Fruit fly (Drosophila melanogaster) whole organism: ENCODE data around the gene CG44362.
A peak's percentile ranks its signal among the peaks of the same experiment; 100 is the strongest.

ENCODE experiments used
- CG8478 ChIP-seq: fragments of >200 bp; optimal IDR thresholded peaks from 2 replicates; lab custom pipeline; 2018; ENCODE audit warnings: inconsistent platforms
- Dll ChIP-seq: fragments of >200 bp; optimal IDR thresholded peaks from 2 replicates; lab custom pipeline; 2017
- EcR ChIP-seq, 2 experiments: fragments of >200 bp; optimal IDR thresholded peaks; 2 replicates each; lab custom pipeline; 2017; ENCODE audit warnings: missing biosample characterization in 2 of 2, missing genetic modification characterization in 2 of 2, missing genetic modification reagents in 2 of 2
- pan ChIP-seq: fragments of >200 bp; optimal IDR thresholded peaks from 2 replicates; lab custom pipeline; 2017
- psq ChIP-seq: fragments of >200 bp; optimal IDR thresholded peaks from 2 replicates; lab custom pipeline; 2017
- usp ChIP-seq: fragments of >200 bp; optimal IDR thresholded peaks from 2 replicates; lab custom pipeline; 2017; ENCODE audit warnings: missing biosample characterization, missing genetic modification characterization, mixed read lengths

Gene CG44362

dm6 chr3L:11405362-11406254, 8.3 kb downstream of the CG44362 start:
- TF ChIP-seq CG8478 (lab: Kevin White, UChicago) (no peak), Dll (lab: Kevin White, UChicago) (peak; percentile 50)

dm6 chr3L:11406535-11407201, 9.3 kb downstream of the CG44362 start:
- TF ChIP-seq EcR (GFP tag; optimal IDR thresholded peaks at IDR 0.05; lab: Kevin White, UChicago): no peak
- no peak for TF ChIP-seq usp (GFP tag; lab: Kevin White, UChicago)
- no peak for TF ChIP-seq psq
- TF ChIP-seq Dll (lab: Kevin White, UChicago): peak; percentile 31
- TF ChIP-seq CG8478 (lab: Kevin White, UChicago): no peak

- no peak for TF ChIP-seq EcR (GFP tag; optimal IDR thresholded peaks at IDR 0.05; lab: Kevin White, UChicago)
- no peak for TF ChIP-seq psq
- no peak for TF ChIP-seq CG8478 (lab: Kevin White, UChicago)
- no peak for TF ChIP-seq pan (lab: Kevin White, UChicago)
- no peak for TF ChIP-seq Dll (lab: Kevin White, UChicago)
- TF ChIP-seq usp (GFP tag; lab: Kevin White, UChicago): no peak
Observed at dm6 chr3L:11407202-11407829, 10.0 kb downstream of the CG44362 start.

DNA sequence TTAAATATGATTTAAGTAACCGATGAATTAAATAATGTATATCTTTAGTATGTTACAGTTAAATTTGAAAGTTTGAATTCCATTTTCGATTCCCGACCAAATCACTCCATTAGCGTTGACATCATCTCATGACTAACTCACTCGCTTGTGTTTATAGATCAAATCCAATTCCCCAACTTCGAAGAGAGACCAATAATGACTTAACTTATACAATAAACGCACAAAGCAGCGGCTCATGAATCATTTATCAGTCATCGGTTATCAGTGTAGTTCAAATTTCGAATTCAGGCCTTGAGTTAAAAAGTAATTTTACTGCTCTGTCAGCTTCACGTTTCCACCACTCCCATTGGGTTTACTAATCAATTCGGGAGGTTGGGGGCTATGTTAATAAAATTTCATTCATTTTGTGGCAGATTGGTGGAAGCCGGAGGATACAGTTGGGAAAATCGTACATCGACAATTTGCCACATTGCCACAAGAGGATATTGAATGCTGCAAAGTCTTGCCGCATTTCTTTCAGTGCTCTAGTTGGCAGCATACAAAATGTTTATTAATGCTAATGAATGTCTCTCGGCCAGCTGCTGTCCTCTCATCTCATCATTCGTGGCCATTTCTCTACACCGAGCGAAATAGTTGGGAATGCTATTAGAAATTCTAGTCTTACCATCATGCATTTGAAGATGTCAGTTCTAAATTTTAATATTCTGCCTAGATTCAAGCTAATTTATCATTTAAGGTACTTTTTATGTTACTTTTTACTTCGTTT, 11.1 kb downstream of the CG44362 start:
- no peak for TF ChIP-seq psq

- TF ChIP-seq EcR (GFP tag; optimal IDR thresholded peaks at IDR 0.05; lab: Kevin White, UChicago) (no peak), psq (no peak), usp (GFP tag; lab: Kevin White, UChicago) (no peak), Dll (lab: Kevin White, UChicago) (no peak), CG8478 (lab: Kevin White, UChicago) (no peak), pan (lab: Kevin White, UChicago) (no peak)
Observed at dm6 chr3L:11410505-11410904, 13.2 kb downstream of the CG44362 start.

dm6 chr3L:11413697-11414096, 16.4 kb downstream of the CG44362 start:
- TF ChIP-seq Dll (lab: Kevin White, UChicago) (no peak), psq (no peak), usp (GFP tag; lab: Kevin White, UChicago) (no peak), pan (lab: Kevin White, UChicago) (no peak), EcR (GFP tag; optimal IDR thresholded peaks at IDR 0.05; lab: Kevin White, UChicago) (no peak), CG8478 (lab: Kevin White, UChicago) (no peak)

- TF ChIP-seq CG8478 (lab: Kevin White, UChicago) (no peak), usp (GFP tag; lab: Kevin White, UChicago) (no peak), EcR (GFP tag; optimal IDR thresholded peaks at IDR 0.05; lab: Kevin White, UChicago) (no peak), psq (no peak), pan (lab: Kevin White, UChicago) (no peak), Dll (lab: Kevin White, UChicago) (no peak)
Observed at dm6 chr3L:11414453-11414852, 17.1 kb downstream of the CG44362 start.

DNA sequence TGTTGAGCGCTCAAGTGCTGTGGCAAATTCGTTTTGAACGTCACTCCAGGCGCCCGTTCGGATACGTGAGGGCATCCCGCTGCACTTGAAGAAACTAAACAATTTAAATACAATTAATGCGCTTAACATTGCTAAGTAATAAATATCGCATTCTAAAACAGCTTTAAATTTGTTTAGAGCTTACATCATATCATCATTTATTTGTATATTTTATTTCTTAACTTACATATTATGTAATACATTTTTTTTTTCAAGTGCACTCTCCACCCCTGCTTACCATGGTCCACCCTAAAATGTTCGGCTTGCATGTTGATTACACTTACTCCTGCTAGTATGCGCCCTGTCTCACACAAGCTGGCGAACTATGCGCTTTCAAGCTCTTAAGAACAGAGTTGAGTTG, 18.0 kb downstream of the CG44362 start:
- TF ChIP-seq EcR (GFP tag; optimal IDR thresholded peaks at IDR 0.05; lab: Kevin White, UChicago): no peak
- no peak for TF ChIP-seq pan (lab: Kevin White, UChicago)
- TF ChIP-seq psq: no peak
- TF ChIP-seq usp (GFP tag; lab: Kevin White, UChicago): no peak
- TF ChIP-seq Dll (lab: Kevin White, UChicago): no peak
- no peak for TF ChIP-seq CG8478 (lab: Kevin White, UChicago)

- TF ChIP-seq Dll (lab: Kevin White, UChicago): no peak
- no peak for TF ChIP-seq psq
- TF ChIP-seq usp (GFP tag; lab: Kevin White, UChicago): no peak
- no peak for TF ChIP-seq CG8478 (lab: Kevin White, UChicago)
- no peak for TF ChIP-seq pan (lab: Kevin White, UChicago)
- no peak for TF ChIP-seq EcR (GFP tag; optimal IDR thresholded peaks at IDR 0.05; lab: Kevin White, UChicago)
Observed at dm6 chr3L:11416495-11417272, 19.3 kb downstream of the CG44362 start.

DNA sequence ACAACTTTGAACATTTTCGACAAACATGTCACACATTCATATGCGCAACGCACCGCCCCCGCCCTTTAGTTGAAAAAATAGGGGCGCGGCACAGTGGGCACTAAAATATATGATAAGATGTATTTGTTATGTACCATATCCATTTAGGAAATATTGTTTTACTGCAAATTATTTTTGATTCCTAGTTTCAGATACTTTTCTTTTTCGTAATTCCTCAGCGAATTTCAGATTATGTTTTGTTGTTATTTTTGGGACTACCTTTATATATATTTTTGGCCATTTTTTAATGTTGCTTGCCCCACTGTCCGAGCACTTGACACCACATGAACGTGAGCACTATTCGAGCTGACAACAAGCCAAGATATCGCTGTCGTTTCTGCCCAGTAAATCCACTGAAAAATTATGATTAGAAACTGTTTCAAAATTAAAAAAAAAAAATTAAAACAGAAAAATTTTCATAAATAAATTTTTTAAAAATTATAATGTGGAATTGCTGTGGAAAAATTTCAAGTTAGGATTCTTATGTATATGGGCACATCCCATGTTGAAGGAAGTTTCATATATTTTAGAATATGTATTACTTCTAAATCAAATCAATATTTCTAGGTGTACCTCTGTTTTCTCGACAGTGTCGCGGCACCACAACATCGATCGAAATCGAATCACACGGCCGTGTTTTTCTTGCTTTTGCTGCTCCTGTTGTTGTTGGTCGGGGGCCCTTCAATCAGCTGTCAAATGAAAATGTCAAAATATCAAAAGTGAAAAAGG, 20.1 kb downstream of the CG44362 start:
- TF ChIP-seq pan (lab: Kevin White, UChicago): no peak
- no peak for TF ChIP-seq psq
